Fruit fly (Drosophila melanogaster): Measurements from ENCODE around the gene CG16952.

Gene CG16952

DNA sequence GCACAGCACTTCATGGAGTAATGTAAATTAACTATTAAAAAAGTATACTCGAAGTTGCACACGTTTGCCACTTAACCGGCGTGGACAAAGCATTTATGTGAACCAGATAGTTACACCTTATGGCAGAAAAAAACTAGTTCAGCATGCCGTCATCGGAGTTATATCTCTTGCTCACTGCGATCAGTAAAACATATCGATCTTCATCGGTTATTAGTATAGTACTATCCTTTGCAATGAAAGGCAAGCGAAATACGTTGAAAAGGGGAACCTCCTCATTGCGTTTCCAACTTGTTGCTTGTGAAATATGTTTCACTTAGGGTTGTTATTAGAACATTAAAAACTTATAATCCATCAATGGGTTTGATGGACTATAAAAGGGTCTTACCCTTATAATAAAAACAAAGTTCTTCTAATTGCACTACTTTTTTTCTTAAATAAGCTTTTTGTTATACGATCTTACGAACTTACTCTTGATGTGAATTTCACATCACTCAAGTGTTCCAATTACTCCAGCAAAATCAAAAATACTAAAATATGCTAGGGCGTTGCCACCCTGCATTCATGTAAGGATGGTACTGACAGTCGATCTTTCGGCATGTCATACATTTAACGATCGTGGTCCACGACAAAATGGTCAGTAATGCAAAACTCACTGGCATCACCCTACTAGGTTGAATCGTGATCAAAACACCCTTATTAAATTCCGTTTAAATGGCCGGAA is 39.7 kb downstream of the CG16952 start, which contains the start of gene CycD (continued):
- TF ChIP-seq stc (GFP tag; IDR thresholded peaks at IDR 0.05) (no peak), CG17829 (tag; optimal IDR thresholded peaks at IDR 0.05) (peak; percentile 12), HLH54F (GFP tag; optimal IDR thresholded peaks at IDR 0.05) (peak; percentile 25), ftz-f1 (GFP tag; optimal IDR thresholded peaks at IDR 0.05) (no peak), CG6689 (GFP tag; IDR thresholded peaks at IDR 0.05) (no peak; the same call in 1 of the 2 replicates), CG7372 (GFP tag; IDR thresholded peaks at IDR 0.05) (no peak), gcm (GFP tag; optimal IDR thresholded peaks at IDR 0.05) (no peak), CG1024 (GFP tag; IDR thresholded peaks at IDR 0.05) (peak; percentile 75), chm (GFP tag; IDR thresholded peaks at IDR 0.05) (no peak), CG15696 (tag; optimal IDR thresholded peaks at IDR 0.05) (peak; percentile 76), sqz (GFP tag; optimal IDR thresholded peaks at IDR 0.05) (no peak), emc (GFP tag; optimal IDR thresholded peaks at IDR 0.05) (no peak), Xrp1 (GFP tag; IDR thresholded peaks at IDR 0.05) (peak; percentile 34; the same call in 1 of the 2 replicates), cas (GFP tag; IDR thresholded peaks at IDR 0.05) (no peak), CG10267 (tag; optimal IDR thresholded peaks at IDR 0.05) (peak; percentile 14), MBD-R2 (GFP tag; IDR thresholded peaks at IDR 0.05) (peak; percentile 42; the same call in 1 of the 2 replicates), CG17802 (tag; optimal IDR thresholded peaks at IDR 0.05) (peak; percentile 81), gfzf (GFP tag; optimal IDR thresholded peaks at IDR 0.05) (peak; percentile 45), tna (GFP tag; IDR thresholded peaks at IDR 0.05; ENCODE audit: partially characterized antibody) (0 out of 2 replicates have a peak, but pooled peaks have one; percentile 35), tin (GFP tag; optimal IDR thresholded peaks at IDR 0.05) (peak; percentile 26), row (GFP tag; IDR thresholded peaks at IDR 0.05) (peak; percentile 73), pfk (GFP tag; optimal IDR thresholded peaks at IDR 0.05) (peak; percentile 62), psq (GFP tag; optimal IDR thresholded peaks at IDR 0.05) (no peak), CG18262 (tag; optimal IDR thresholded peaks at IDR 0.05) (no peak), Rfx (GFP tag; IDR thresholded peaks at IDR 0.05) (no peak; the same call in 1 of the 2 replicates), ato (GFP tag; IDR thresholded peaks at IDR 0.05; ENCODE audit: partially characterized antibody) (no peak; the same call in 1 of the 2 replicates), Dll (GFP tag; IDR thresholded peaks at IDR 0.05; ENCODE audit: partially characterized antibody) (0 out of 4 replicates have a peak, but pooled peaks have one; percentile 11), CG14441 (GFP tag; IDR thresholded peaks at IDR 0.05) (peak; percentile 59; the same call in 1 of the 2 replicates), CG16813 (GFP tag; IDR thresholded peaks at IDR 0.05; ENCODE audit: partially characterized antibody) (peak; percentile 54; the same call in 1 of the 3 replicates), D19B (GFP tag; optimal IDR thresholded peaks at IDR 0.05) (no peak), zfh2 (GFP tag; optimal IDR thresholded peaks at IDR 0.05) (peak; percentile 9), croc (GFP tag; conservative IDR thresholded peaks at IDR 0.05) (peak; percentile 34; the same call in 1 of the 3 replicates), CG9876 (GFP tag; optimal IDR thresholded peaks at IDR 0.05) (peak; percentile 44), CG7357 (GFP tag; IDR thresholded peaks at IDR 0.05) (peak; percentile 88), Vsx1 (GFP tag; optimal IDR thresholded peaks at IDR 0.05) (no peak), CG12236 (GFP tag; optimal IDR thresholded peaks at IDR 0.05) (no peak), amos (GFP tag; IDR thresholded peaks at IDR 0.05; ENCODE audit: partially characterized antibody) (peak; percentile 62), br (optimal IDR thresholded peaks at IDR 0.05) (no peak), CkIIα-i1 (GFP tag; IDR thresholded peaks at IDR 0.05) (no peak), ewg (GFP tag; optimal IDR thresholded peaks at IDR 0.05) (no peak), CG10366 (GFP tag; IDR thresholded peaks at IDR 0.05) (peak; percentile 26; the same call in 1 of the 2 replicates), stwl (tag; optimal IDR thresholded peaks at IDR 0.05) (peak; percentile 93), CG8478 (optimal IDR thresholded peaks at IDR 0.05) (no peak), gsb-n (tag; optimal IDR thresholded peaks at IDR 0.05) (no peak), z (GFP tag; IDR thresholded peaks at IDR 0.05) (no peak), CG6791 (GFP tag; IDR thresholded peaks at IDR 0.05; ENCODE audit: partially characterized antibody) (peak; percentile 78; the same call in 2 of the 3 replicates), mam (GFP tag; optimal IDR thresholded peaks at IDR 0.05) (peak; percentile 44), Sin3A (optimal IDR thresholded peaks at IDR 0.05) (peak; percentile 11), CG14667 (GFP tag; IDR thresholded peaks at IDR 0.05) (no peak), CG15514 (GFP tag; optimal IDR thresholded peaks at IDR 0.05) (peak; percentile 98)

Measured in whole organism, embryonic.